Fruit fly (Drosophila melanogaster) S2 (cell line): ENCODE results near the gene Faa.

Experiments
- CG8478 ChIP-seq: fragments of >200 bp; optimal IDR thresholded peaks from 2 replicates; lab custom pipeline; 2018
- CTCF ChIP-seq, 2 experiments: fragments of >200 bp; optimal IDR thresholded peaks; 2 replicates each; lab custom pipeline; 2018

DNA sequence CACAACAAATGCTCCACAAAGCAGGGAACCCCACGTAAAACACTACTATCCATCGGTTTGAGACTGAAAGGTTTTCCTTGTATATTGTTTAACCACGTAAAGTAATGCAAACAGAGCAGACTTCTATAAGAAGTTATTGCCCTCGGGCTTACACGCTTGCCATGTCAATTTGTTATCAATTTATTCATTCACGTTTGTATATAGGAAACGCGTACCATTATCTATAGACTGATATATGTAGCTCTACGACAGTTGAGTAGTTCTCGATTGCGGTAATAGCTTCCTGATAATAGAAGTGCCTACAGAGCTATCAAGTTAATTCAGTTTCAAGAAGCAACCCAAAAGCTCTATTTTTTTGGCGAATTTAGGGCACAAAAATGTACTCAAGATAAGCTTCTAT is 25.4 kb upstream of the Faa start:
- no peak for TF ChIP-seq CG8478
- TF ChIP-seq CTCF (optimal IDR thresholded peaks at IDR 0.05; lab: Kevin White, UChicago) = no peak
